Worm (Caenorhabditis elegans) whole organism, L2 larva: Measurements from ENCODE around the gene srw-16.

Experiments used
- C34F6.9 ChIP-seq: fragments of 150-350 bp; optimal IDR thresholded peaks from 2 replicates; lab custom pipeline; 2014; ENCODE audit warnings: missing biosample characterization, missing genetic modification characterization
- F13H6.1 ChIP-seq: sonication (generic microtip); optimal IDR thresholded peaks from 2 replicates; lab custom pipeline; 2016; ENCODE audit warnings: missing genetic modification characterization, missing compliant biosample characterization
- R02D3.7 ChIP-seq: fragments of 150-350 bp; optimal IDR thresholded peaks from 2 replicates; lab custom pipeline; 2014; ENCODE audit warnings: missing biosample characterization, missing genetic modification characterization
- Y55F3AM.14 ChIP-seq: fragments of 200-800 bp; sonication (Bioruptor generic); optimal IDR thresholded peaks from 2 replicates; lab custom pipeline; 2018; ENCODE audit warnings: mild to moderate bottlenecking, missing genetic modification characterization, missing compliant biosample characterization
- ZK546.5 ChIP-seq: sonication (generic microtip); optimal IDR thresholded peaks from 2 replicates; lab custom pipeline; 2017; ENCODE audit warnings: missing biosample characterization, missing genetic modification characterization
- blmp-1 ChIP-seq: sonication (generic microtip); optimal IDR thresholded peaks from 2 replicates; lab custom pipeline; 2017; ENCODE audit warnings: missing genetic modification characterization, mild to moderate bottlenecking, missing compliant biosample characterization, antibody characterized with exemption, moderate library complexity; ENCODE audit not compliant: insufficient read depth
- ceh-82 ChIP-seq: fragments of 150-350 bp; optimal IDR thresholded peaks from 2 replicates; lab custom pipeline; 2014; ENCODE audit warnings: missing biosample characterization, missing genetic modification characterization
- crh-2 ChIP-seq: sonication (generic microtip); optimal IDR thresholded peaks from 2 replicates; lab custom pipeline; 2017; ENCODE audit warnings: missing biosample characterization, missing genetic modification characterization
- dmd-4 ChIP-seq: sonication (generic microtip); optimal IDR thresholded peaks from 2 replicates; lab custom pipeline; 2017; ENCODE audit warnings: missing biosample characterization, missing genetic modification characterization
- egl-27 ChIP-seq: sonication (generic microtip); optimal IDR thresholded peaks from 3 replicates; lab custom pipeline; 2017; ENCODE audit warnings: missing biosample characterization, missing genetic modification reagents, missing genetic modification characterization
- elt-1 ChIP-seq: fragments of 150-350 bp; optimal IDR thresholded peaks from 2 replicates; lab custom pipeline; 2014; ENCODE audit warnings: missing biosample characterization, missing genetic modification characterization
- elt-3 ChIP-seq: sonication (generic microtip); optimal IDR thresholded peaks from 2 replicates; lab custom pipeline; 2017; ENCODE audit warnings: missing biosample characterization, missing genetic modification characterization
- fos-1 ChIP-seq: fragments of 150-350 bp; optimal IDR thresholded peaks from 2 replicates; lab custom pipeline; 2014; ENCODE audit warnings: missing biosample characterization, missing genetic modification characterization
- lin-11 ChIP-seq: fragments of 150-350 bp; sonication (generic microtip); optimal IDR thresholded peaks from 2 replicates; lab custom pipeline; 2014; ENCODE audit warnings: missing biosample characterization, missing genetic modification characterization, inconsistent platforms, mixed read lengths
- lin-13 ChIP-seq: fragments of 150-350 bp; optimal IDR thresholded peaks from 2 replicates; lab custom pipeline; 2014; ENCODE audit warnings: missing biosample characterization, missing genetic modification reagents, missing genetic modification characterization
- lin-39 ChIP-seq: fragments of 150-350 bp; optimal IDR thresholded peaks from 2 replicates; lab custom pipeline; 2014; ENCODE audit warnings: missing biosample characterization, missing genetic modification reagents, missing genetic modification characterization
- lsy-2 ChIP-seq, 2 experiments: fragments of 150-350 bp in 1 of 2; sonication (generic microtip) in 1 of 2; optimal IDR thresholded peaks; 2 replicates each; lab custom pipeline; 2014 to 2017; ENCODE audit warnings: missing biosample characterization in 2 of 2, missing genetic modification characterization in 2 of 2
- mab-5 ChIP-seq: fragments of 150-350 bp; optimal IDR thresholded peaks from 2 replicates; lab custom pipeline; 2014; ENCODE audit warnings: missing biosample characterization, missing genetic modification characterization
- mbf-1 ChIP-seq: sonication (generic microtip); optimal IDR thresholded peaks from 2 replicates; lab custom pipeline; 2017; ENCODE audit warnings: missing biosample characterization, missing genetic modification characterization
- nhr-10 ChIP-seq: sonication (generic microtip); optimal IDR thresholded peaks from 2 replicates; lab custom pipeline; 2017; ENCODE audit warnings: missing biosample characterization, missing genetic modification characterization
- nhr-11 ChIP-seq: fragments of 150-350 bp; optimal IDR thresholded peaks from 2 replicates; lab custom pipeline; 2014; ENCODE audit warnings: missing biosample characterization, missing genetic modification characterization
- nhr-12 ChIP-seq: fragments of 150-350 bp; optimal IDR thresholded peaks from 2 replicates; lab custom pipeline; 2014; ENCODE audit warnings: missing biosample characterization, missing genetic modification characterization
- nhr-21 ChIP-seq: fragments of 150-350 bp; optimal IDR thresholded peaks from 2 replicates; lab custom pipeline; 2014; ENCODE audit warnings: missing biosample characterization, missing genetic modification characterization
- nhr-23 ChIP-seq: fragments of 150-350 bp; optimal IDR thresholded peaks from 2 replicates; lab custom pipeline; 2014; ENCODE audit warnings: missing biosample characterization, missing genetic modification reagents, missing genetic modification characterization
- nhr-237 ChIP-seq: fragments of 150-350 bp; optimal IDR thresholded peaks from 2 replicates; lab custom pipeline; 2014; ENCODE audit warnings: missing biosample characterization, missing genetic modification characterization
- nhr-25 ChIP-seq: fragments of 150-350 bp; sonication (generic microtip); optimal IDR thresholded peaks from 3 replicates; lab custom pipeline; 2014; ENCODE audit warnings: missing biosample characterization, missing genetic modification characterization
- nhr-6 ChIP-seq: fragments of 150-350 bp; optimal IDR thresholded peaks from 2 replicates; lab custom pipeline; 2014; ENCODE audit warnings: missing biosample characterization, missing genetic modification characterization
- nhr-77 ChIP-seq: fragments of 150-350 bp; optimal IDR thresholded peaks from 2 replicates; lab custom pipeline; 2014; ENCODE audit warnings: missing biosample characterization, missing genetic modification characterization
- sem-4 ChIP-seq: fragments of 150-350 bp; optimal IDR thresholded peaks from 2 replicates; lab custom pipeline; 2014; ENCODE audit warnings: missing biosample characterization, missing genetic modification reagents, missing genetic modification characterization
- skn-1 ChIP-seq: sonication (generic microtip); optimal IDR thresholded peaks from 2 replicates; lab custom pipeline; 2017; ENCODE audit warnings: missing biosample characterization, missing genetic modification characterization
- sma-3 ChIP-seq: sonication (generic microtip); optimal IDR thresholded peaks from 2 replicates; lab custom pipeline; 2016; ENCODE audit warnings: missing genetic modification reagents, missing genetic modification characterization, missing compliant biosample characterization
- sma-9 ChIP-seq, 2 experiments: fragments of 150-350 bp in 1 of 2; sonication (generic microtip) in 1 of 2; optimal IDR thresholded peaks; 2 replicates each; lab custom pipeline; 2014 to 2016; ENCODE audit warnings: missing genetic modification characterization in 2 of 2, mild to moderate bottlenecking in 1 of 2, missing biosample characterization in 1 of 2, missing compliant biosample characterization in 1 of 2, missing genetic modification reagents in 1 of 2, moderate library complexity in 1 of 2
- unc-39 ChIP-seq: fragments of 150-350 bp; optimal IDR thresholded peaks from 2 replicates; lab custom pipeline; 2014; ENCODE audit warnings: missing biosample characterization, missing genetic modification characterization
- unc-55 ChIP-seq: fragments of 150-350 bp; sonication (generic microtip); optimal IDR thresholded peaks from 3 replicates; lab custom pipeline; 2014; ENCODE audit warnings: missing biosample characterization, missing genetic modification reagents, missing genetic modification characterization
- zag-1 ChIP-seq: fragments of 150-350 bp; optimal IDR thresholded peaks from 2 replicates; lab custom pipeline; 2014; ENCODE audit warnings: missing biosample characterization, missing genetic modification characterization
- ztf-1 ChIP-seq: fragments of 200-800 bp; sonication (Bioruptor generic); conservative IDR thresholded peaks from 2 replicates; pipeline ENCODE4 v1.3.6; 2022; ENCODE audit warnings: missing genetic modification characterization, missing compliant biosample characterization
- ztf-11 ChIP-seq: sonication (generic microtip); optimal IDR thresholded peaks from 2 replicates; lab custom pipeline; 2017; ENCODE audit warnings: missing biosample characterization, missing genetic modification characterization
- ztf-4 ChIP-seq: fragments of 150-350 bp; optimal IDR thresholded peaks from 2 replicates; lab custom pipeline; 2014; ENCODE audit warnings: missing biosample characterization, missing genetic modification characterization

Gene srw-16

ce11 chrV:15315827-15316527, 41.3 kb upstream of the srw-16 start, which contains the start of the genes srt-22 and nhr-246:
Gene srt-22 (minus strand): TSS chrV:15315927.
Gene nhr-246 (plus strand): TSS chrV:15316477.
- TF ChIP-seq ztf-1 (GFP tag; lab: Robert Waterston, UW): no peak
- no peak for TF ChIP-seq crh-2 (tag; lab: Kevin White, UChicago)
- TF ChIP-seq ztf-11 (tag; lab: Kevin White, UChicago): no peak
- TF ChIP-seq unc-55: no peak
- TF ChIP-seq mbf-1 (tag; lab: Kevin White, UChicago): no peak

ce11 chrV:15313529-15313928, 38.9 kb upstream of the srw-16 start:
- TF ChIP-seq zag-1 (tag; lab: Kevin White, UChicago) (no peak), unc-55 (no peak), C34F6.9 (tag; lab: Kevin White, UChicago) (no peak), lsy-2 (tag; optimal IDR thresholded peaks at IDR 0.05; lab: Kevin White, UChicago) (no peak), mbf-1 (tag; lab: Kevin White, UChicago) (no peak), ceh-82 (tag; lab: Kevin White, UChicago) (no peak), egl-27 (tag; lab: Kevin White, UChicago) (no peak), nhr-23 (tag; lab: Kevin White, UChicago) (no peak), nhr-6 (no peak), nhr-12 (tag; lab: Kevin White, UChicago) (no peak), F13H6.1 (tag; lab: Kevin White, UChicago) (no peak), unc-39 (tag; lab: Kevin White, UChicago) (no peak), ztf-4 (tag; lab: Kevin White, UChicago) (no peak), sem-4 (tag; lab: Kevin White, UChicago) (no peak), ZK546.5 (tag; lab: Kevin White, UChicago) (no peak), R02D3.7 (tag; lab: Kevin White, UChicago) (no peak), ztf-11 (tag; lab: Kevin White, UChicago) (no peak), crh-2 (tag; lab: Kevin White, UChicago) (no peak)
- TF ChIP-seq, all 48 proteins: peak for 0

- TF ChIP-seq nhr-23 (tag; lab: Kevin White, UChicago) (no peak), nhr-6 (no peak), Y55F3AM.14 (GFP tag; lab: Kevin White, UChicago) (no peak), ztf-11 (tag; lab: Kevin White, UChicago) (no peak), elt-3 (tag; lab: Kevin White, UChicago) (no peak), nhr-21 (tag; lab: Kevin White, UChicago) (no peak), zag-1 (tag; lab: Kevin White, UChicago) (no peak), elt-1 (tag; lab: Kevin White, UChicago) (no peak), sma-9 (GFP tag; optimal IDR thresholded peaks at IDR 0.05; lab: Kevin White, UChicago) (no peak), sma-9 (tag; optimal IDR thresholded peaks at IDR 0.05; lab: Kevin White, UChicago) (no peak), nhr-25 (tag; lab: Kevin White, UChicago) (no peak), nhr-237 (no peak), skn-1 (tag; lab: Kevin White, UChicago) (no peak), ceh-82 (tag; lab: Kevin White, UChicago) (no peak), nhr-77 (tag; lab: Kevin White, UChicago) (no peak), nhr-10 (tag; lab: Kevin White, UChicago) (no peak), nhr-12 (tag; lab: Kevin White, UChicago) (no peak), lin-11 (tag; lab: Kevin White, UChicago) (no peak)
These were observed 36.1 kb upstream of the srw-16 start, which contains the start of gene irld-62 for ce11 chrV:15310780-15311179. Gene irld-62 (plus strand): TSS chrV:15311080.

- no peak for TF ChIP-seq sma-3 (GFP tag; lab: Kevin White, UChicago)
- no peak for TF ChIP-seq sem-4 (tag; lab: Kevin White, UChicago)
- no peak for TF ChIP-seq nhr-23 (tag; lab: Kevin White, UChicago)
- TF ChIP-seq dmd-4 (tag; lab: Kevin White, UChicago): no peak
- TF ChIP-seq nhr-11 (tag; lab: Kevin White, UChicago): no peak
- TF ChIP-seq lin-13 (GFP tag; lab: Kevin White, UChicago): no peak
- TF ChIP-seq lin-11 (tag; lab: Kevin White, UChicago): no peak
- TF ChIP-seq ztf-1 (GFP tag; lab: Robert Waterston, UW): no peak
- TF ChIP-seq nhr-25 (tag; lab: Kevin White, UChicago): no peak
- no peak for TF ChIP-seq lin-39 (tag; lab: Kevin White, UChicago)
- no peak for TF ChIP-seq sma-9 (GFP tag; optimal IDR thresholded peaks at IDR 0.05; lab: Kevin White, UChicago)
- TF ChIP-seq sma-9 (tag; optimal IDR thresholded peaks at IDR 0.05; lab: Kevin White, UChicago): no peak
- TF ChIP-seq mab-5 (tag; lab: Kevin White, UChicago): no peak
- TF ChIP-seq nhr-237: no peak
- TF ChIP-seq mbf-1 (tag; lab: Kevin White, UChicago): no peak
- TF ChIP-seq ceh-82 (tag; lab: Kevin White, UChicago): no peak
- no peak for TF ChIP-seq blmp-1 (tag; lab: Kevin White, UChicago)
- TF ChIP-seq nhr-21 (tag; lab: Kevin White, UChicago): no peak
- TF ChIP-seq fos-1 (tag; lab: Kevin White, UChicago): no peak
- no peak for TF ChIP-seq nhr-77 (tag; lab: Kevin White, UChicago)
These were observed 34.4 kb upstream of the srw-16 start, which contains the start of gene srz-10 for ce11 chrV:15309011-15309410. Gene srz-10 (minus strand): TSS chrV:15309098.
